Fruit fly (Drosophila melanogaster) whole organism, embryonic: Measurements from ENCODE around the gene Pis.

Experiments
- C15 ChIP-seq: fragments of 200-800 bp; sonication (Bioruptor generic); IDR thresholded peaks from 3 replicates; pipeline ENCODE4 v1.3.6; 2022; ENCODE audit warnings: missing biosample characterization, missing genetic modification characterization
- CG10321 ChIP-seq: fragments of 200-800 bp; sonication (Bioruptor generic); IDR thresholded peaks from 2 replicates; pipeline ENCODE4 v1.3.6; 2022; ENCODE audit warnings: missing biosample characterization, missing genetic modification characterization
- CG10543 ChIP-seq: fragments of 200-800 bp; sonication (Bioruptor generic); optimal IDR thresholded peaks from 3 replicates; lab custom pipeline; 2017; ENCODE audit warnings: missing biosample characterization, mild to moderate bottlenecking, missing genetic modification characterization, moderate library complexity
- CG11504 ChIP-seq: fragments of 200-800 bp; sonication (Bioruptor generic); optimal IDR thresholded peaks from 3 replicates; lab custom pipeline; 2019; ENCODE audit warnings: missing biosample characterization, mild to moderate bottlenecking, missing genetic modification characterization, moderate library complexity
- CG12391 ChIP-seq: fragments of 200-800 bp; sonication (Bioruptor generic); optimal IDR thresholded peaks from 3 replicates; lab custom pipeline; 2018; ENCODE audit warnings: missing biosample characterization, mild to moderate bottlenecking, missing genetic modification characterization, moderate library complexity
- CG12659 ChIP-seq: fragments of 200-800 bp; sonication (Bioruptor generic); optimal IDR thresholded peaks from 3 replicates; lab custom pipeline; 2017; ENCODE audit warnings: mild to moderate bottlenecking, missing biosample characterization, missing genetic modification reagents, missing genetic modification characterization
- CG15011 ChIP-seq: fragments of 200-800 bp; sonication (Bioruptor generic); optimal IDR thresholded peaks from 3 replicates; lab custom pipeline; 2018; ENCODE audit warnings: missing biosample characterization, mild to moderate bottlenecking, missing genetic modification characterization
- CG16863 ChIP-seq: fragments of 200-800 bp; sonication (Bioruptor generic); optimal IDR thresholded peaks from 3 replicates; lab custom pipeline; 2016; ENCODE audit warnings: missing biosample characterization, missing genetic modification characterization
- CG17912 ChIP-seq: fragments of 200-800 bp; sonication (Bioruptor generic); optimal IDR thresholded peaks from 2 replicates; lab custom pipeline; 2018; ENCODE audit warnings: missing biosample characterization, mild to moderate bottlenecking, missing genetic modification characterization
- CG18011 ChIP-seq: fragments of 200-800 bp; sonication (Bioruptor generic); optimal IDR thresholded peaks from 2 replicates; lab custom pipeline; 2017; ENCODE audit warnings: missing biosample characterization, missing genetic modification characterization, mild to moderate bottlenecking, moderate library complexity, missing genotype
- CG18764 ChIP-seq: fragments of 200-800 bp; sonication (Bioruptor generic); optimal IDR thresholded peaks from 3 replicates; lab custom pipeline; 2016; ENCODE audit warnings: missing biosample characterization, missing genetic modification characterization
- CG2129 ChIP-seq: fragments of 200-800 bp; sonication (Bioruptor generic); IDR thresholded peaks from 2 replicates; pipeline ENCODE4 v1.3.6; 2022; ENCODE audit warnings: missing biosample characterization, missing genetic modification characterization; ENCODE audit not compliant: partially characterized antibody
- CG2889 ChIP-seq: fragments of 200-800 bp; sonication (Bioruptor generic); IDR thresholded peaks from 3 replicates; pipeline ENCODE4 v1.3.6; 2022; ENCODE audit warnings: missing biosample characterization, missing genetic modification characterization
- CG3065 ChIP-seq: fragments of 200-800 bp; sonication (Bioruptor generic); optimal IDR thresholded peaks from 2 replicates; lab custom pipeline; 2016; ENCODE audit warnings: missing biosample characterization, missing genetic modification characterization
- CG3847 ChIP-seq: fragments of 200-800 bp; sonication (Bioruptor generic); IDR thresholded peaks from 2 replicates; pipeline ENCODE4 v1.3.6; 2022; ENCODE audit warnings: missing biosample characterization, missing genetic modification characterization
- CG4404 ChIP-seq: fragments of 200-800 bp; sonication (Bioruptor generic); IDR thresholded peaks from 2 replicates; pipeline ENCODE4 v1.3.6; 2022; ENCODE audit warnings: missing biosample characterization, missing genetic modification characterization
- CG8944 ChIP-seq: fragments of 200-800 bp; sonication (Bioruptor generic); optimal IDR thresholded peaks from 3 replicates; lab custom pipeline; 2016; ENCODE audit warnings: missing biosample characterization, missing genetic modification characterization
- CG9727 ChIP-seq: fragments of 200-800 bp; sonication (Bioruptor generic); optimal IDR thresholded peaks from 3 replicates; lab custom pipeline; 2017; ENCODE audit warnings: missing biosample characterization, mild to moderate bottlenecking, missing genetic modification characterization
- CG9876 ChIP-seq: fragments of 200-800 bp; sonication (Bioruptor generic); optimal IDR thresholded peaks from 2 replicates; lab custom pipeline; 2016; ENCODE audit warnings: missing biosample characterization, missing genetic modification characterization
- CkIIα-i1 ChIP-seq: fragments of 200-800 bp; sonication (Bioruptor generic); IDR thresholded peaks from 2 replicates; pipeline ENCODE4 v1.3.6; 2022; ENCODE audit warnings: missing biosample characterization, missing genetic modification characterization
- Deaf1 ChIP-seq: fragments of 200-800 bp; optimal IDR thresholded peaks from 3 replicates; lab custom pipeline; 2019; ENCODE audit warnings: missing biosample characterization, mild to moderate bottlenecking, missing genetic modification characterization, moderate library complexity
- E2f2 ChIP-seq: fragments of 200-800 bp; sonication (Bioruptor generic); IDR thresholded peaks from 2 replicates; pipeline ENCODE4 v1.3.6; 2022; ENCODE audit warnings: missing biosample characterization, missing genetic modification characterization
- Ets97D ChIP-seq: fragments of 200-800 bp; sonication (Bioruptor generic); optimal IDR thresholded peaks from 3 replicates; lab custom pipeline; 2016; ENCODE audit warnings: missing biosample characterization, missing genetic modification characterization
- Gug ChIP-seq: fragments of 200-800 bp; sonication (Bioruptor generic); IDR thresholded peaks from 4 replicates; pipeline ENCODE4 v1.3.6; 2022; ENCODE audit warnings: missing biosample characterization, missing genetic modification characterization
- H2.0 ChIP-seq: fragments of 200-800 bp; sonication (Bioruptor generic); IDR thresholded peaks from 2 replicates; pipeline ENCODE4 v1.3.6; 2022; ENCODE audit warnings: missing biosample characterization, missing genetic modification characterization
- Lhr ChIP-seq: fragments of 200-800 bp; sonication (Bioruptor generic); optimal IDR thresholded peaks from 3 replicates; lab custom pipeline; 2017; ENCODE audit warnings: mild to moderate bottlenecking, missing biosample characterization, missing genetic modification reagents, missing genetic modification characterization
- NK7.1 ChIP-seq: fragments of 200-800 bp; sonication (Bioruptor generic); optimal IDR thresholded peaks from 3 replicates; lab custom pipeline; 2016; ENCODE audit warnings: missing biosample characterization, missing genetic modification characterization
- Pdp1 ChIP-seq, 2 experiments: fragments of 200-800 bp; sonication (Bioruptor generic); optimal IDR thresholded peaks; 3 replicates each; lab custom pipeline; 2016; ENCODE audit warnings: missing biosample characterization in 2 of 2, missing genetic modification characterization in 2 of 2, mild to moderate bottlenecking in 1 of 2, moderate library complexity in 1 of 2
- Poxn ChIP-seq: fragments of 200-800 bp; sonication (Bioruptor generic); IDR thresholded peaks from 2 replicates; pipeline ENCODE4 v1.3.6; 2022; ENCODE audit warnings: missing biosample characterization, missing genetic modification characterization
- Sin3A ChIP-seq: fragments of >200 bp; optimal IDR thresholded peaks from 2 replicates; lab custom pipeline; 2018
- Sry-δ ChIP-seq: fragments of 200-800 bp; sonication (Bioruptor generic); optimal IDR thresholded peaks from 2 replicates; lab custom pipeline; 2016; ENCODE audit warnings: missing biosample characterization, missing genetic modification characterization
- Xbp1 ChIP-seq: fragments of 200-800 bp; sonication (Bioruptor generic); optimal IDR thresholded peaks from 3 replicates; lab custom pipeline; 2016; ENCODE audit warnings: missing biosample characterization, mild to moderate bottlenecking, missing genetic modification characterization
- al ChIP-seq: fragments of 200-800 bp; sonication (Bioruptor generic); IDR thresholded peaks from 2 replicates; pipeline ENCODE4 v1.3.6; 2022; ENCODE audit warnings: missing biosample characterization, missing genetic modification characterization
- chm ChIP-seq: fragments of 200-800 bp; sonication (Bioruptor generic); IDR thresholded peaks from 2 replicates; pipeline ENCODE4 v1.3.6; 2022; ENCODE audit warnings: missing biosample characterization, missing genetic modification characterization
- dan ChIP-seq: fragments of 200-800 bp; sonication (Bioruptor generic); IDR thresholded peaks from 2 replicates; pipeline ENCODE4 v1.3.6; 2022; ENCODE audit warnings: missing biosample characterization, missing genetic modification characterization
- esg ChIP-seq: fragments of 200-800 bp; sonication (Bioruptor generic); conservative IDR thresholded peaks from 2 replicates; pipeline ENCODE4 v1.3.6; 2022; ENCODE audit warnings: missing biosample characterization, missing genetic modification characterization
- gem ChIP-seq: fragments of 200-800 bp; sonication (Bioruptor generic); optimal IDR thresholded peaks from 2 replicates; lab custom pipeline; 2019; ENCODE audit warnings: missing biosample characterization, mild to moderate bottlenecking, missing genetic modification characterization, moderate library complexity
- grau ChIP-seq: fragments of 200-800 bp; optimal IDR thresholded peaks from 3 replicates; lab custom pipeline; 2019; ENCODE audit warnings: missing biosample characterization, mild to moderate bottlenecking, missing genetic modification characterization, moderate library complexity
- gt ChIP-seq: fragments of 200-800 bp; sonication (Bioruptor generic); IDR thresholded peaks from 2 replicates; pipeline ENCODE4 v1.3.6; 2022; ENCODE audit warnings: missing biosample characterization, missing genetic modification characterization
- her ChIP-seq: fragments of 200-800 bp; sonication (Bioruptor generic); optimal IDR thresholded peaks from 2 replicates; lab custom pipeline; 2016; ENCODE audit warnings: missing biosample characterization, missing genetic modification characterization
- luna ChIP-seq: fragments of 200-800 bp; sonication (Bioruptor generic); optimal IDR thresholded peaks from 2 replicates; lab custom pipeline; 2016; ENCODE audit warnings: missing biosample characterization, missing genetic modification characterization
- nmo ChIP-seq: fragments of 200-800 bp; sonication (Bioruptor generic); optimal IDR thresholded peaks from 2 replicates; lab custom pipeline; 2018; ENCODE audit warnings: missing biosample characterization, mild to moderate bottlenecking, missing genetic modification characterization, moderate library complexity
- prd ChIP-seq, 3 experiments: fragments of >200 bp in 2 of 3; fragments of 200-800 bp in 1 of 3; sonication (Bioruptor generic) in 1 of 3; optimal IDR thresholded peaks in 2 of 3; IDR thresholded peaks in 1 of 3; 2 replicates in 2 of 3; 3 replicates in 1 of 3; pipeline versions ENCODE4 v1.3.6 to Lab custom; 2017 to 2022; ENCODE audit warnings: missing biosample characterization in 1 of 3, missing genetic modification characterization in 1 of 3
- pzg ChIP-seq: fragments of 200-800 bp; sonication (Bioruptor generic); optimal IDR thresholded peaks from 3 replicates; lab custom pipeline; 2018; ENCODE audit warnings: missing biosample characterization, mild to moderate bottlenecking, missing genetic modification characterization, moderate library complexity
- rib ChIP-seq: fragments of 200-800 bp; sonication (Bioruptor generic); IDR thresholded peaks from 2 replicates; pipeline ENCODE4 v1.3.6; 2022; ENCODE audit warnings: missing biosample characterization, missing genetic modification characterization
- sens-2 ChIP-seq: fragments of 200-800 bp; sonication (Bioruptor generic); IDR thresholded peaks from 2 replicates; pipeline ENCODE4 v1.3.6; 2022; ENCODE audit warnings: missing biosample characterization, missing genetic modification characterization
- slou ChIP-seq: fragments of 200-800 bp; sonication (Bioruptor generic); optimal IDR thresholded peaks from 3 replicates; lab custom pipeline; 2016; ENCODE audit warnings: missing biosample characterization, missing genetic modification characterization
- tll ChIP-seq, 2 experiments: fragments of 200-800 bp in 1 of 2; fragments of >200 bp in 1 of 2; sonication (Bioruptor generic) in 1 of 2; optimal IDR thresholded peaks; 2 replicates each; lab custom pipeline; 2017 to 2019; ENCODE audit warnings: missing biosample characterization in 2 of 2, missing genetic modification characterization in 2 of 2, mild to moderate bottlenecking in 1 of 2, moderate library complexity in 1 of 2
- vfl ChIP-seq: fragments of 200-800 bp; sonication (Bioruptor generic); optimal IDR thresholded peaks from 2 replicates; lab custom pipeline; 2016; ENCODE audit warnings: missing biosample characterization, missing genetic modification characterization
- wek ChIP-seq: fragments of 200-800 bp; sonication (Bioruptor generic); optimal IDR thresholded peaks from 3 replicates; lab custom pipeline; 2018; ENCODE audit warnings: missing biosample characterization, mild to moderate bottlenecking, missing genetic modification characterization, moderate library complexity

The Pis gene

dm6 chrX:15696854-15697540 lies 6.6 kb downstream of the Pis start, which contains the start of gene CG8128 (continued):
- TF ChIP-seq NK7.1 (GFP tag; lab: Kevin White, UChicago) (no peak), CG9876 (GFP tag; lab: Kevin White, UChicago) (no peak), CG10543 (GFP tag; lab: Kevin White, UChicago) (no peak), vfl (GFP tag; lab: Kevin White, UChicago) (no peak), CG17912 (GFP tag; lab: Kevin White, UChicago) (no peak), CG3847 (GFP tag; lab: Robert Waterston, UW) (no peak), nmo (peak; percentile 30), chm (no peak), gt (GFP tag; lab: Robert Waterston, UW) (no peak), Deaf1 (tag; lab: Kevin White, UChicago) (no peak), Lhr (GFP tag; lab: Kevin White, UChicago) (no peak), al (GFP tag; lab: Robert Waterston, UW) (no peak), rib (no peak), grau (tag; lab: Kevin White, UChicago) (no peak), CG12659 (GFP tag; lab: Kevin White, UChicago) (no peak), E2f2 (GFP tag; lab: Robert Waterston, UW) (no peak; the same call in none of the 2 replicates), sens-2 (GFP tag; lab: Robert Waterston, UW) (no peak), CG2889 (GFP tag; lab: Robert Waterston, UW) (no peak), CkIIα-i1 (no peak), Xbp1 (GFP tag; lab: Kevin White, UChicago) (no peak), CG9727 (GFP tag; lab: Kevin White, UChicago) (no peak), esg (peak; percentile 15; the same call in 1 of the 2 replicates), H2.0 (GFP tag; lab: Robert Waterston, UW) (no peak), slou (GFP tag; lab: Kevin White, UChicago) (no peak), her (GFP tag; lab: Kevin White, UChicago) (no peak), dan (GFP tag; lab: Robert Waterston, UW) (no peak), CG12391 (tag; lab: Kevin White, UChicago) (peak; percentile 2), prd (optimal IDR thresholded peaks at IDR 0.05; lab: Kevin White, UChicago) (no peak), prd (GFP tag; IDR thresholded peaks at IDR 0.05; lab: Robert Waterston, UW) (0 out of 3 replicates have a peak, but pooled peaks have one; percentile 32), wek (GFP tag; lab: Kevin White, UChicago) (no peak), Sry-δ (GFP tag; lab: Kevin White, UChicago) (peak; percentile 46), CG10321 (GFP tag; lab: Robert Waterston, UW) (no peak), CG18764 (no peak), tll (GFP tag; optimal IDR thresholded peaks at IDR 0.05; lab: Kevin White, UChicago) (peak; percentile 26 to 88), CG4404 (GFP tag; lab: Robert Waterston, UW) (no peak), CG18011 (GFP tag; lab: Kevin White, UChicago) (no peak), CG11504 (tag; lab: Kevin White, UChicago) (peak; percentile 2), CG15011 (no peak), Pdp1 (GFP tag; optimal IDR thresholded peaks at IDR 0.05; lab: Kevin White, UChicago) (peak in 1 of 2 experiments; percentile 7), Sin3A (lab: Kevin White, UChicago) (peak; percentile 42), gem (tag; lab: Kevin White, UChicago) (no peak), luna (GFP tag; lab: Kevin White, UChicago) (no peak), CG8944 (GFP tag; lab: Kevin White, UChicago) (no peak), Ets97D (GFP tag; lab: Kevin White, UChicago) (peak; percentile 12), Poxn (GFP tag; lab: Robert Waterston, UW) (no peak), CG2129 (no peak), CG3065 (no peak), pzg (peak; percentile 45), Gug (GFP tag; lab: Robert Waterston, UW) (no peak), CG16863 (no peak), C15 (no peak)
